Worm (Caenorhabditis elegans): ENCODE results near the gene cal-4.
A peak's percentile ranks its signal among the peaks of the same experiment; 100 is the strongest.

The cal-4 gene

ce11 chrIV:10481695-10482094 lies 39.5 kb upstream of the cal-4 start, which contains the start of gene egl-21 (continued):
- no peak for TF ChIP-seq sea-2 (GFP tag; optimal IDR thresholded peaks at IDR 0.05)
- TF ChIP-seq eor-1 (tag; optimal IDR thresholded peaks at IDR 0.05): no peak
- TF ChIP-seq mml-1 (tag; optimal IDR thresholded peaks at IDR 0.05): no peak

- TF ChIP-seq pqm-1 (tag; optimal IDR thresholded peaks at IDR 0.05) (peak; percentile 99), hmg-11 (tag; optimal IDR thresholded peaks at IDR 0.05) (no peak), elt-2 (tag; optimal IDR thresholded peaks at IDR 0.05) (peak; percentile 56)
Observed at ce11 chrIV:10482585-10482984, 38.6 kb upstream of the cal-4 start.

- TF ChIP-seq nfya-1 (tag; optimal IDR thresholded peaks at IDR 0.05; ENCODE audit: insufficient read depth) (peak; percentile 67), nhr-11 (tag; optimal IDR thresholded peaks at IDR 0.05) (no peak), fkh-10 (GFP tag; optimal IDR thresholded peaks at IDR 0.05) (no peak), lin-39 (tag; optimal IDR thresholded peaks at IDR 0.05) (no peak), R02D3.7 (tag; optimal IDR thresholded peaks at IDR 0.05) (peak; percentile 5), ceh-82 (tag; optimal IDR thresholded peaks at IDR 0.05) (no peak), nhr-23 (tag; optimal IDR thresholded peaks at IDR 0.05) (peak; percentile 84), lsy-12 (tag; optimal IDR thresholded peaks at IDR 0.05) (peak; percentile 84), unc-62 (GFP tag; optimal IDR thresholded peaks at IDR 0.05) (no peak), zag-1 (tag; optimal IDR thresholded peaks at IDR 0.05) (no peak), nhr-28 (tag; optimal IDR thresholded peaks at IDR 0.05) (no peak), skn-1 (tag; optimal IDR thresholded peaks at IDR 0.05) (peak; percentile 17), lin-15B (tag; optimal IDR thresholded peaks at IDR 0.05) (peak; percentile 85), nhr-76 (tag; optimal IDR thresholded peaks at IDR 0.05) (no peak), nhr-237 (tag; optimal IDR thresholded peaks at IDR 0.05) (no peak), ceh-28 (tag; optimal IDR thresholded peaks at IDR 0.05) (no peak), unc-39 (tag; optimal IDR thresholded peaks at IDR 0.05) (no peak), pqm-1 (tag; optimal IDR thresholded peaks at IDR 0.05) (peak; percentile 69), pha-4 (tag; optimal IDR thresholded peaks at IDR 0.05) (peak; percentile 91), ztf-11 (tag; optimal IDR thresholded peaks at IDR 0.05) (no peak), elt-3 (tag; optimal IDR thresholded peaks at IDR 0.05) (no peak), aly-2 (tag; optimal IDR thresholded peaks at IDR 0.05) (no peak), ceh-9 (tag; optimal IDR thresholded peaks at IDR 0.05) (no peak), eor-1 (tag; optimal IDR thresholded peaks at IDR 0.05) (peak in 1 of 2 experiments; percentile 76), ama-1 (optimal IDR thresholded peaks at IDR 0.05) (no peak), mdl-1 (tag; optimal IDR thresholded peaks at IDR 0.05) (no peak), hmg-11 (tag; optimal IDR thresholded peaks at IDR 0.05) (peak; percentile 45), fkh-2 (tag; optimal IDR thresholded peaks at IDR 0.05) (no peak), elt-2 (tag; optimal IDR thresholded peaks at IDR 0.05) (peak; percentile 53), nhr-67 (tag; optimal IDR thresholded peaks at IDR 0.05) (no peak), ztf-4 (tag; optimal IDR thresholded peaks at IDR 0.05) (no peak), nhr-43 (tag; optimal IDR thresholded peaks at IDR 0.05; ENCODE audit: poor library complexity, severe bottlenecking) (peak; percentile 94), nhr-12 (tag; optimal IDR thresholded peaks at IDR 0.05) (no peak), elt-1 (tag; optimal IDR thresholded peaks at IDR 0.05) (peak; percentile 33), nhr-25 (tag; optimal IDR thresholded peaks at IDR 0.05) (peak; percentile 42), sea-2 (GFP tag; optimal IDR thresholded peaks at IDR 0.05) (no peak), ZK546.5 (tag; optimal IDR thresholded peaks at IDR 0.05) (no peak), egl-27 (tag; optimal IDR thresholded peaks at IDR 0.05) (no peak), jun-1 (tag; optimal IDR thresholded peaks at IDR 0.05) (peak; percentile 48), tbx-2 (tag; optimal IDR thresholded peaks at IDR 0.05) (peak; percentile 53), mml-1 (tag; optimal IDR thresholded peaks at IDR 0.05) (no peak), daf-12 (tag; optimal IDR thresholded peaks at IDR 0.05) (no peak), egl-5 (tag; optimal IDR thresholded peaks at IDR 0.05) (no peak), nhr-77 (tag; optimal IDR thresholded peaks at IDR 0.05) (no peak), fos-1 (tag; optimal IDR thresholded peaks at IDR 0.05) (no peak), snpc-4 (tag; optimal IDR thresholded peaks at IDR 0.05) (peak; percentile 69), ceh-16 (tag; optimal IDR thresholded peaks at IDR 0.05) (no peak)
Observed at ce11 chrIV:10483607-10484117, 37.5 kb upstream of the cal-4 start, which contains the start of the genes F01D4.5 and ced-5. TSS of gene F01D4.5 (minus strand) at chrIV:10483657. TSS of gene ced-5 (plus strand) at chrIV:10484110.

All from whole organism, L3 larva.